Fruit fly (Drosophila melanogaster) whole organism, adult: Measurements from ENCODE around the gene Papss.
A peak's percentile ranks its signal among the peaks of the same experiment; 100 is the strongest.

Experiments used
- CG14711 ChIP-seq: fragments of 200-800 bp; sonication (Bioruptor generic); optimal IDR thresholded peaks from 2 replicates; lab custom pipeline; 2018; ENCODE audit warnings: missing biosample characterization, mild to moderate bottlenecking, missing genetic modification characterization, moderate library complexity
- CG1620 ChIP-seq: fragments of 200-800 bp; sonication (Bioruptor generic); optimal IDR thresholded peaks from 2 replicates; lab custom pipeline; 2016; ENCODE audit warnings: missing biosample characterization, missing genetic modification characterization
- ovo ChIP-seq: fragments of 200-800 bp; sonication (Bioruptor generic); optimal IDR thresholded peaks from 2 replicates; lab custom pipeline; 2016; ENCODE audit warnings: missing biosample characterization, missing genetic modification characterization
- tj ChIP-seq: fragments of 200-800 bp; sonication (Bioruptor generic); optimal IDR thresholded peaks from 3 replicates; lab custom pipeline; 2017; ENCODE audit warnings: missing biosample characterization, mild to moderate bottlenecking, missing genetic modification characterization, moderate library complexity

DNA sequence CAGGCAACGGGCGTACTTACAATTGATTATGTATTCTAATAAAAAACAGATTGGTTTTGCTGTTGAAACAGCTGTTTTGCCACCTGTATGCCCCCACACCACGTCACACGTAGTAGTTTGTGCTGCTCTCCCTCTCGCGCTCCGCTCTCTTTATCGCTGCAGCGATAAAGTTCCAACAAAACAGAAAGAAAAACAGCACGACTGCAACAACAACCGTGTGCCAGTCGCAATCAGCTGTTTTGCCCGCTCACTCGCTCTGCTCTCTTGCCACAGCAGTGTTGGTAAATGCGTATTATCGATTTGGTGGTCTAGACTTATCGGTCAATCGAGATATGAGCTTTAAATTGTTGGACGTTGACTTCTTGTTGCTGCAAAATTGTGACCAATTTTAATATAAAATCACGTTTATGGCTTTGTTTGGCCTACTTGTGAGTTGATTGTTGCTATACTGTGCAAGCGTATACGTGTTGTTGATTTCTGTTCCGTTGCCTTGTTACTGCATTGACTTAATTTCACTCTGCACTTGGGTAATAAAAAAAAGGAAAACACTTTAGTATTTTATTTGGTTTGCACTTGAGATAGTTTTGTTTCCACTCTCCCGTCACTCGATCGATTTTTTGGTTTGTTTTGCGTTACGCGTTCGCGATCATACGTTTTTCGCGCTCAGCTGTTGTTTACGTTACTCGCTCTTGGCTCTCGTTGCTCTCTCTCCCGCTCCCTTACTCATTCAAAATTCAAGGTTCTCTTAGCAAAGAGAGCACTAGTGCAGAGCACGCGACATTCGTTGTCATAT, 52.0 kb downstream of the Papss start:
- no peak for TF ChIP-seq ovo (GFP tag; lab: Kevin White, UChicago)
- TF ChIP-seq CG14711 (tag; lab: Kevin White, UChicago) = no peak
- TF ChIP-seq tj = peak; percentile 45
- TF ChIP-seq CG1620 = no peak
